Worm (Caenorhabditis elegans) whole organism, early embryonic: Measurements from ENCODE around the gene F56H9.2.

Source experiments
- F13C5.2 ChIP-seq: sonication (generic microtip); optimal IDR thresholded peaks from 2 replicates; lab custom pipeline; 2017; ENCODE audit warnings: mild to moderate bottlenecking, missing genetic modification characterization, inconsistent platforms, missing compliant biosample characterization
- ama-1 ChIP-seq: fragments of 150-350 bp; optimal IDR thresholded peaks from 2 replicates; lab custom pipeline; 2014
- ceh-13 ChIP-seq: fragments of 200-800 bp; sonication (Bioruptor generic); optimal IDR thresholded peaks from 2 replicates; lab custom pipeline; 2018; ENCODE audit warnings: mild to moderate bottlenecking, missing genetic modification characterization, missing compliant biosample characterization
- ets-7 ChIP-seq: sonication (generic microtip); optimal IDR thresholded peaks from 2 replicates; lab custom pipeline; 2016; ENCODE audit warnings: missing genotype, missing genetic modification characterization, missing compliant biosample characterization
- flt-1 ChIP-seq: fragments of 200-800 bp; sonication (Bioruptor generic); IDR thresholded peaks from 2 replicates; pipeline ENCODE4 v1.3.6; 2022; ENCODE audit warnings: missing genetic modification characterization, missing compliant biosample characterization
- hmbx-1 ChIP-seq: sonication (generic microtip); optimal IDR thresholded peaks from 2 replicates; lab custom pipeline; 2016; ENCODE audit warnings: mild to moderate bottlenecking, missing genetic modification characterization, missing compliant biosample characterization
- hmg-4 ChIP-seq: fragments of 200-800 bp; sonication (Bioruptor generic); optimal IDR thresholded peaks from 2 replicates; lab custom pipeline; 2018; ENCODE audit warnings: mild to moderate bottlenecking, missing genetic modification characterization, missing compliant biosample characterization
- hnd-1 ChIP-seq: sonication (generic microtip); optimal IDR thresholded peaks from 2 replicates; lab custom pipeline; 2016; ENCODE audit warnings: missing genetic modification characterization, missing compliant biosample characterization
- pes-1 ChIP-seq: fragments of 200-800 bp; sonication (Bioruptor generic); IDR thresholded peaks from 2 replicates; pipeline ENCODE4 v1.3.6; 2022; ENCODE audit warnings: missing genetic modification reagents, missing genetic modification characterization, missing compliant biosample characterization
- scrt-1 ChIP-seq: fragments of 200-800 bp; sonication (Bioruptor generic); IDR thresholded peaks from 2 replicates; pipeline ENCODE4 v1.3.6; 2022; ENCODE audit warnings: missing genetic modification characterization, missing compliant biosample characterization
- sea-1 ChIP-seq: fragments of 200-800 bp; sonication (Bioruptor generic); conservative IDR thresholded peaks from 2 replicates; pipeline ENCODE4 v1.3.6; 2022; ENCODE audit warnings: missing genetic modification characterization, missing compliant biosample characterization
- tbx-11 ChIP-seq: fragments of 200-800 bp; sonication (Bioruptor generic); IDR thresholded peaks from 2 replicates; pipeline ENCODE4 v1.3.6; 2022; ENCODE audit warnings: missing genetic modification characterization, missing compliant biosample characterization
- tbx-37 ChIP-seq: fragments of 200-800 bp; sonication (Bioruptor generic); conservative IDR thresholded peaks from 2 replicates; pipeline ENCODE4 v1.3.6; 2022; ENCODE audit warnings: missing genetic modification reagents, missing genetic modification characterization, missing compliant biosample characterization
- tra-4 ChIP-seq: sonication (generic microtip); optimal IDR thresholded peaks from 2 replicates; lab custom pipeline; 2017; ENCODE audit warnings: missing genetic modification characterization, missing compliant biosample characterization

ce11 chrV:12612118-12612517 is 25.3 kb upstream of the F56H9.2 start, which contains the start of gene cyc-2.2:
- no peak for TF ChIP-seq tra-4
- no peak for TF ChIP-seq ama-1 (lab: Kevin White, UChicago)
- no peak for TF ChIP-seq pes-1 (GFP tag; lab: Robert Waterston, UW)
- TF ChIP-seq tbx-11 (GFP tag; lab: Robert Waterston, UW) = no peak
- TF ChIP-seq tbx-37 (GFP tag; lab: Robert Waterston, UW) = no peak
- TF ChIP-seq hnd-1 (tag; lab: Kevin White, UChicago) = no peak
- no peak for TF ChIP-seq F13C5.2 (tag; lab: Kevin White, UChicago)
- TF ChIP-seq scrt-1 (GFP tag; lab: Robert Waterston, UW) = no peak
- no peak for TF ChIP-seq hmg-4 (GFP tag; lab: Kevin White, UChicago)
- TF ChIP-seq ceh-13 (GFP tag; lab: Kevin White, UChicago) = no peak
- TF ChIP-seq sea-1 = no peak
- TF ChIP-seq hmbx-1 (tag; lab: Kevin White, UChicago) = no peak
- no peak for TF ChIP-seq flt-1 (GFP tag; lab: Robert Waterston, UW)
- TF ChIP-seq ets-7 = no peak
